Comparison of ENCODE assay signal across 4 fruit fly cellular contexts in the genomic region with DNA sequence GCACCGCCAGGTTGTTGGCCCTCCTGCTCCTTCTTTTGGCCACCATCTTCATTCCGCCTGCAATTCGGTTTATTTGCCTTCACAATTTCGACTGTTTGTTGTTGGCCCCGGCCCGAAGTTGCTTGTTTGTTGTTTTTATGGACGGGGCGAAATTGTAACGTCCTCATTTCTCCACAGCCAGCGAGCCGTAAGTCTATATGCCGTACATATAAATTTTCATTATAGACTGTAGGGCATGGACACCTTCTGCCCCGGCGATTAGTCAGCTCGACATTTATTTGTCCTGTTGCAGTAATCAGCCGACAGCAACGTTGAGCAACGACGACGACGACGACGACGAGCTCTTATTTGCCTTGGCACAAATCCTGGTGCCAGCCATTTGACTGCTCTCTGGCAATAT.
TF ChIP-seq lines count a peak whose summit lies in the region.

No protein-coding gene starts in this region.

- no peak for TF ChIP-seq CTCF in whole organism, embryonic (GFP tag; optimal IDR thresholded peaks at IDR 0.05; lab: Kevin White, UChicago)

TF ChIP-seq in whole organism, embryonic, 481 proteins besides CTCF, POLR2A, EP300 and RAD21:
- TF ChIP-seq ken (GFP tag; IDR thresholded peaks at IDR 0.05; lab: Robert Waterston, UW): 0 out of 3 replicates have a peak, but pooled peaks have one; percentile 18
- no peak for TF ChIP-seq nau (GFP tag; optimal IDR thresholded peaks at IDR 0.05; lab: Kevin White, UChicago)
- peak; percentile 22 for TF ChIP-seq Med (GFP tag; lab: Kevin White, UChicago)

TF ChIP-seq in whole organism, prepupa, 60 proteins besides CTCF, POLR2A, EP300 and RAD21 (continues in another document):
- TF ChIP-seq Gug (GFP tag; IDR thresholded peaks at IDR 0.05; lab: Robert Waterston, UW) (no peak), topi (GFP tag; optimal IDR thresholded peaks at IDR 0.05; lab: Kevin White, UChicago) (peak; percentile 7), Eip78C (GFP tag; lab: Kevin White, UChicago) (peak; percentile 60), CG6163 (GFP tag; IDR thresholded peaks at IDR 0.05; lab: Robert Waterston, UW) (0 out of 3 replicates have a peak, but pooled peaks have one; percentile 5), OdsH (GFP tag; optimal IDR thresholded peaks at IDR 0.05; lab: Kevin White, UChicago) (no peak), Hr39 (GFP tag; optimal IDR thresholded peaks at IDR 0.05; lab: Kevin White, UChicago) (no peak), CG4318 (GFP tag; optimal IDR thresholded peaks at IDR 0.05; lab: Kevin White, UChicago) (no peak), Met (GFP tag; optimal IDR thresholded peaks at IDR 0.05; lab: Kevin White, UChicago) (peak; percentile 36), ss (GFP tag; optimal IDR thresholded peaks at IDR 0.05; lab: Kevin White, UChicago) (no peak), Lpt (GFP tag; optimal IDR thresholded peaks at IDR 0.05; lab: Kevin White, UChicago) (no peak), salr (GFP tag; optimal IDR thresholded peaks at IDR 0.05; lab: Kevin White, UChicago) (no peak), CG15336 (GFP tag; IDR thresholded peaks at IDR 0.05; lab: Robert Waterston, UW) (no peak), dac (GFP tag; optimal IDR thresholded peaks at IDR 0.05; lab: Kevin White, UChicago) (no peak), Hr4 (GFP tag; optimal IDR thresholded peaks at IDR 0.05; lab: Kevin White, UChicago) (no peak), CG11902 (GFP tag; optimal IDR thresholded peaks at IDR 0.05; lab: Kevin White, UChicago) (no peak), CG6854 (GFP tag; optimal IDR thresholded peaks at IDR 0.05; lab: Kevin White, UChicago) (peak; percentile 24), Blimp-1 (GFP tag; optimal IDR thresholded peaks at IDR 0.05; lab: Kevin White, UChicago) (peak; percentile 5), Sox102F (GFP tag; optimal IDR thresholded peaks at IDR 0.05; lab: Kevin White, UChicago) (peak; percentile 1), fkh (GFP tag; optimal IDR thresholded peaks at IDR 0.05; lab: Kevin White, UChicago) (peak; percentile 70), svp (GFP tag; lab: Kevin White, UChicago) (peak; percentile 63), CG6276 (GFP tag; optimal IDR thresholded peaks at IDR 0.05; lab: Kevin White, UChicago) (no peak), CG8319 (GFP tag; optimal IDR thresholded peaks at IDR 0.05; lab: Kevin White, UChicago) (no peak), acj6 (GFP tag; optimal IDR thresholded peaks at IDR 0.05; lab: Kevin White, UChicago) (no peak), CG10631 (GFP tag; optimal IDR thresholded peaks at IDR 0.05; lab: Kevin White, UChicago) (no peak), vri (GFP tag; optimal IDR thresholded peaks at IDR 0.05; lab: Kevin White, UChicago) (peak; percentile 32), spab (GFP tag; optimal IDR thresholded peaks at IDR 0.05; lab: Kevin White, UChicago) (no peak), esn (GFP tag; optimal IDR thresholded peaks at IDR 0.05; lab: Kevin White, UChicago) (peak; percentile 35), CG8119 (GFP tag; IDR thresholded peaks at IDR 0.05; lab: Robert Waterston, UW) (no peak), Hr38 (GFP tag; optimal IDR thresholded peaks at IDR 0.05; lab: Kevin White, UChicago) (no peak)

TF ChIP-seq in whole organism, pupa, 21 proteins besides CTCF, POLR2A, EP300 and RAD21:
- TF ChIP-seq CG32121 (GFP tag; IDR thresholded peaks at IDR 0.05; lab: Robert Waterston, UW) (no peak), Snoo (tag; optimal IDR thresholded peaks at IDR 0.05; lab: Kevin White, UChicago) (peak; percentile 7)

TF ChIP-seq in whole organism, wandering third instar larva, 38 proteins besides CTCF, POLR2A, EP300 and RAD21:
- TF ChIP-seq Mio (GFP tag; optimal IDR thresholded peaks at IDR 0.05; lab: Kevin White, UChicago): no peak
- TF ChIP-seq rgr (GFP tag; optimal IDR thresholded peaks at IDR 0.05; lab: Kevin White, UChicago): no peak
- no peak for TF ChIP-seq N (GFP tag; optimal IDR thresholded peaks at IDR 0.05; lab: Kevin White, UChicago)
- no peak for TF ChIP-seq CG32264 (GFP tag; optimal IDR thresholded peaks at IDR 0.05; lab: Kevin White, UChicago)
- TF ChIP-seq dmrt93B (GFP tag; optimal IDR thresholded peaks at IDR 0.05; lab: Kevin White, UChicago): no peak
- TF ChIP-seq Hr78 (GFP tag; optimal IDR thresholded peaks at IDR 0.05; lab: Kevin White, UChicago): no peak
- no peak for TF ChIP-seq brk (GFP tag; optimal IDR thresholded peaks at IDR 0.05; lab: Kevin White, UChicago)
- TF ChIP-seq Hnf4 (GFP tag; optimal IDR thresholded peaks at IDR 0.05; lab: Kevin White, UChicago): peak; percentile 3
- no peak for TF ChIP-seq tai (GFP tag; optimal IDR thresholded peaks at IDR 0.05; lab: Kevin White, UChicago)
- TF ChIP-seq GATAd (GFP tag; optimal IDR thresholded peaks at IDR 0.05; lab: Kevin White, UChicago): no peak
- no peak for TF ChIP-seq foxo (GFP tag; optimal IDR thresholded peaks at IDR 0.05; lab: Kevin White, UChicago)
- TF ChIP-seq Dif (GFP tag; optimal IDR thresholded peaks at IDR 0.05; lab: Kevin White, UChicago; ENCODE audit: partially characterized antibody): no peak
- TF ChIP-seq usp (GFP tag; optimal IDR thresholded peaks at IDR 0.05; lab: Kevin White, UChicago): no peak
- no peak for TF ChIP-seq psq (GFP tag; optimal IDR thresholded peaks at IDR 0.05; lab: Kevin White, UChicago)
- no peak for TF ChIP-seq jim (GFP tag; optimal IDR thresholded peaks at IDR 0.05; lab: Kevin White, UChicago)
- peak; percentile 37 for TF ChIP-seq OdsH (GFP tag; optimal IDR thresholded peaks at IDR 0.05; lab: Kevin White, UChicago)
- no peak for TF ChIP-seq sv (GFP tag; optimal IDR thresholded peaks at IDR 0.05; lab: Kevin White, UChicago)
- no peak for TF ChIP-seq Jra (GFP tag; optimal IDR thresholded peaks at IDR 0.05; lab: Kevin White, UChicago)
- TF ChIP-seq h (GFP tag; optimal IDR thresholded peaks at IDR 0.05; lab: Kevin White, UChicago): peak; percentile 39
- TF ChIP-seq br (GFP tag; optimal IDR thresholded peaks at IDR 0.05; lab: Kevin White, UChicago): peak; percentile 15
- TF ChIP-seq fru (GFP tag; optimal IDR thresholded peaks at IDR 0.05; lab: Kevin White, UChicago): no peak
- no peak for TF ChIP-seq woc (GFP tag; optimal IDR thresholded peaks at IDR 0.05; lab: Kevin White, UChicago)
- TF ChIP-seq CrebA (GFP tag; optimal IDR thresholded peaks at IDR 0.05; lab: Kevin White, UChicago; ENCODE audit: borderline replicate concordance): no peak
- no peak for TF ChIP-seq lola (GFP tag; optimal IDR thresholded peaks at IDR 0.05; lab: Kevin White, UChicago)
- no peak for TF ChIP-seq Myc (optimal IDR thresholded peaks at IDR 0.05; lab: Kevin White, UChicago)
- TF ChIP-seq Rel (GFP tag; optimal IDR thresholded peaks at IDR 0.05; lab: Kevin White, UChicago): no peak
- TF ChIP-seq Rel (tag; optimal IDR thresholded peaks at IDR 0.05; lab: Kevin White, UChicago): no peak
- TF ChIP-seq pan (optimal IDR thresholded peaks at IDR 0.05; lab: Kevin White, UChicago): no peak
- TF ChIP-seq Hr83 (GFP tag; optimal IDR thresholded peaks at IDR 0.05; lab: Kevin White, UChicago; ENCODE audit: poor library complexity, severe bottlenecking): no peak
TF ChIP-seq in whole organism, wandering third instar larva: peak in this region for 4.
